Worm (Caenorhabditis elegans) whole organism, L4/young adult: Measurements from ENCODE around the gene C27C12.1.

Experiments used
- W03F9.2 ChIP-seq: fragments of 150-350 bp; optimal IDR thresholded peaks from 2 replicates; lab custom pipeline; 2014; ENCODE audit warnings: missing biosample characterization, missing genetic modification characterization
- dao-5 ChIP-seq: sonication (generic microtip); optimal IDR thresholded peaks from 2 replicates; lab custom pipeline; 2016; ENCODE audit warnings: missing genotype, missing genetic modification characterization, moderate library complexity, missing compliant biosample characterization
- him-1 ChIP-seq: sonication (generic microtip); optimal IDR thresholded peaks from 2 replicates; lab custom pipeline; 2016; ENCODE audit warnings: missing genotype, missing genetic modification reagents, missing genetic modification characterization, missing compliant biosample characterization

Gene C27C12.1

DNA sequence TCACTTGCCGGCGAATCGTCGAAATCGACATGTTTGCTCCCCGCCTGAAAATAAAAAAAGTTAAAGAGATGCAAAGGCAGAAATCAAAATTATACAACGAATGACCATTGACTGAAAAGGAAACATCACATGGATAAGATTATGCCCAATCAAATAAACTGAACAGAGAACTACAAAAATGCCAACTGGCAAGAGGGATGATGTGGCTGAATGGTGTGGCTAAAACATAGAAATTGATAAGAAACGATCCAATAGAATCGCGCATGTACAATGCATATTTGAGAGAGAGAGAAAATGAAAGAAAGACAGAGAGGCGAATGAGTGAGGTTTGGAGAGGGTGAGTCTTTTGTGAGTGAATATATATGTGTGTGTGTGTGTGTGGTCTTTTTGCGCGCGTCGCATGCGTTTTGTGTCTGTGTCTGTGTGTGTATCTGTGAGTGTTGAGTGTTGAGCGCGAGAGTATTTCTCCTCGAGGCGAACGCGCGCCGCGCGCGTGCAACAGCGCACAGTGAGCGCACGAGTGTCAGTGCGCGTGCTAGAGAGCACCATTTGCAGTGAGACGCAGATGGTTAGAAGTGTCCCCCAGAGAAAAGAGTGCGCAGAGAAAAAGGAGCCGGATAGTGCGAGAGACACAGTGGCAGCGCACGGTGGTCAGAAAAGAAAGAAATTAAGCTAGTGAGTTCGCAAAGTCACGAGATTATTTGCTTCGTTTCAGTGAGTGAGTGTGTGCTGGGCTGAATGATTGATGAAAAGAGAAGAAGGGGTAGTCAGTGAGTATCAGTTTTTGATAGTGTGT is 34.9 kb downstream of the C27C12.1 start, which contains the start of gene epn-1:
Gene epn-1 (minus strand): TSS at position 51 of the 796 bp plus-strand sequence.
- TF ChIP-seq dao-5 (tag; lab: Kevin White, UChicago): peak; percentile 47
- TF ChIP-seq him-1 (tag; lab: Kevin White, UChicago): peak; percentile 91
- peak; percentile 63 for TF ChIP-seq W03F9.2 (tag; lab: Kevin White, UChicago)

DNA sequence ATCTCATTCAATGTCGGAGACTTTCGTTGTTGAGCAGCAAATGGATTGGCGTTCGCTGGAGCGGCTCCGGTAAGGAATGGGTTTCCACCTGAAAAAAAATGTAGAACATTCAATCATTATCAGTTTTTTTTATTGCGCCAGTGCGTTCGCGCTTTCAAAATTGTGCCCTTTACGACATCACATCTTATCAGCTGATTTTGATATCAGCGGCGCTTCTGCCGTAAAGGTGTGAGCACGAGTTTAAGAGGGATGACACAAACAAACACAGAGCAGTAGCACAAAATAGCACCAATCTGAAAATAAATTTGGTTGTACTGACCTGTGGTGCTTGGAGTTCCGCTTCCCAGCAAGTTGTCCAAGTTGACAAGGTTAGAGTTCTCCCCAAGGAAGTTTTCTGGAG is 36.8 kb downstream of the C27C12.1 start:
- TF ChIP-seq dao-5 (tag; lab: Kevin White, UChicago) (no peak), him-1 (tag; lab: Kevin White, UChicago) (no peak), W03F9.2 (tag; lab: Kevin White, UChicago) (no peak)

ce11 chrX:14815412-14815811 is 38.1 kb downstream of the C27C12.1 start:
- TF ChIP-seq W03F9.2 (tag; lab: Kevin White, UChicago): no peak
- TF ChIP-seq him-1 (tag; lab: Kevin White, UChicago): peak; percentile 25
- no peak for TF ChIP-seq dao-5 (tag; lab: Kevin White, UChicago)

ce11 chrX:14813398-14813797 is 40.2 kb downstream of the C27C12.1 start:
- TF ChIP-seq him-1 (tag; lab: Kevin White, UChicago): peak; percentile 62
- peak; percentile 79 for TF ChIP-seq W03F9.2 (tag; lab: Kevin White, UChicago)
- no peak for TF ChIP-seq dao-5 (tag; lab: Kevin White, UChicago)

DNA sequence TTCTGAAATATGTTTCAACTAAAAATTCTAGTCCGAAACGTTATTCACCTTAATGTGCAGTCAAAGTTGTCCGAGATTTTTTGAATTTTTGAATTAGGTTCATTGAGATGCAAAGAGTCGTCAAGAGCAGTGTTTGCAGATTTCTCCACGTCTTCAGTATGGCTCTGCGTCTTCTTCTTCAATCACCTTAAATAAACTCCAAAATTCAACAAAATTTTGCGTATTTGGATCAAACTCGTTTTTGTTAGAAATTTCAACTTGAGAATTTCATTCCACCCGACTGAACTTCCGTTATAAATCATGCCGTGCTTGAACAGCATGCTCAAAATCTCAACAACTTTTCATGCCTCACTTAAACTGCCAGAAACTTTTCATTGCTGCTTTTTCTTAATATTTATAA is 41.5 kb downstream of the C27C12.1 start, which contains the start of gene T04C10.3:
Gene T04C10.3 (plus strand): TSS at position 301 of the 400 bp plus-strand sequence.
- no peak for TF ChIP-seq him-1 (tag; lab: Kevin White, UChicago)
- no peak for TF ChIP-seq W03F9.2 (tag; lab: Kevin White, UChicago)
- no peak for TF ChIP-seq dao-5 (tag; lab: Kevin White, UChicago)

- TF ChIP-seq W03F9.2 (tag; lab: Kevin White, UChicago): peak; percentile 43
- no peak for TF ChIP-seq him-1 (tag; lab: Kevin White, UChicago)
These were observed 42.8 kb downstream of the C27C12.1 start, which contains the start of gene atf-4 for ce11 chrX:14810718-14811117. TSS of gene atf-4 (minus strand) at chrX:14810810.

- TF ChIP-seq dao-5 (tag; lab: Kevin White, UChicago) (no peak), W03F9.2 (tag; lab: Kevin White, UChicago) (no peak), him-1 (tag; lab: Kevin White, UChicago) (no peak)
These were observed 43.7 kb downstream of the C27C12.1 start for ce11 chrX:14809905-14810304.

ce11 chrX:14808796-14809195 is 44.8 kb downstream of the C27C12.1 start:
- no peak for TF ChIP-seq him-1 (tag; lab: Kevin White, UChicago)
- no peak for TF ChIP-seq dao-5 (tag; lab: Kevin White, UChicago)
- no peak for TF ChIP-seq W03F9.2 (tag; lab: Kevin White, UChicago)

- TF ChIP-seq W03F9.2 (tag; lab: Kevin White, UChicago): no peak
- TF ChIP-seq dao-5 (tag; lab: Kevin White, UChicago): no peak
- no peak for TF ChIP-seq him-1 (tag; lab: Kevin White, UChicago)
These were observed 46.6 kb downstream of the C27C12.1 start, which contains the start of gene F42D1.4 for ce11 chrX:14806936-14807335. TSS of gene F42D1.4 (plus strand) at chrX:14807236.

ce11 chrX:14805746-14806145 is 47.8 kb downstream of the C27C12.1 start:
- TF ChIP-seq W03F9.2 (tag; lab: Kevin White, UChicago) (no peak), dao-5 (tag; lab: Kevin White, UChicago) (no peak), him-1 (tag; lab: Kevin White, UChicago) (no peak)

DNA sequence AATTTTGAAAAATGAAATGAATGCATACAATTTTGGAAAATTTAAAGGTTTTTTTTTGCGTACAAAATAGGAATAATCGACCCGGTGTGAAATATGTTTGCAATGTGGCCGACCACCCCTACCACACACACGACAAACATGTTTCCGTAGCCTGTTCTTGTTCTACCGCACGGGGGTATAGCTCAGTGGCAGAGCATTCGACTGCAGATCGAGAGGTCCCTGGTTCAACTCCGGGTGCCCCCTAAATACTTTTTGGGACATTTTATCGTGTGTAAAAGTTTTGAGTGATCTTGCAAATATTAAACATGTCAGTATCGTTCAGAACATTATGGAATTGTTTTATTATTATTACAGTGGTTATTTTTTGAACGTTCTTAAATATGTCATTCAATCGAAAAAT is 48.9 kb downstream of the C27C12.1 start:
- TF ChIP-seq him-1 (tag; lab: Kevin White, UChicago) (no peak), W03F9.2 (tag; lab: Kevin White, UChicago) (no peak), dao-5 (tag; lab: Kevin White, UChicago) (no peak)
